Worm (Caenorhabditis elegans): Measurements from ENCODE around the gene grd-5.

DNA sequence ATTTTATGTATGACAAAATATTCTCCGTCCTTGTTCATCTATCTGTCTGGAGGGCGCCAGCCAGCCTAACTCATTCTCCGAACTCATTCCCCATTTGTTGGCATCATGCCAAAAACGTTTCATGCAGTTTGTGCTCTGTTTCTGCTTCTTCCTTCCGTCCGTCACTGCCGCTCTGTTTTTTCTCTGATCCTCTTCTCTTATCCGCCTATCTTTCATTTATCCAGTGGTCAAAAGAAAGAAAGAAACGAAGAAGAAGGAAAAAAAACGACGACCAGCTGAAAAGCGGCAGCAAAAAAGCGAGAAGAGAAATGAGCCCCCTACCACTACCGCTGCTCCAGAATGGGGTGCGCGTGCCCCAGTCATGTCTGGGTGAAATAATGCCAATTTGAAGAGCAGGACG lies 44.2 kb downstream of the grd-5 start:
- TF ChIP-seq nhr-237 (tag; optimal IDR thresholded peaks at IDR 0.05) (no peak), lin-13 (tag; optimal IDR thresholded peaks at IDR 0.05) (no peak), ztf-11 (tag; optimal IDR thresholded peaks at IDR 0.05) (no peak), blmp-1 (tag; optimal IDR thresholded peaks at IDR 0.05) (no peak), lsy-2 (tag; optimal IDR thresholded peaks at IDR 0.05) (no peak)

Data from whole organism, mixed stage, embryonic.